Fruit fly (Drosophila melanogaster) whole organism, adult: Measurements from ENCODE around the gene CG11555.

Experiments
- CG11617 ChIP-seq: fragments of 200-800 bp; sonication (Bioruptor generic); optimal IDR thresholded peaks from 2 replicates; lab custom pipeline; 2017; ENCODE audit warnings: mild to moderate bottlenecking, missing biosample characterization, missing genetic modification reagents, missing genetic modification characterization
- CG1620 ChIP-seq: fragments of 200-800 bp; sonication (Bioruptor generic); optimal IDR thresholded peaks from 2 replicates; lab custom pipeline; 2016; ENCODE audit warnings: missing biosample characterization, missing genetic modification characterization
- CG7101 ChIP-seq: fragments of 200-800 bp; sonication (Bioruptor generic); optimal IDR thresholded peaks from 2 replicates; lab custom pipeline; 2018; ENCODE audit warnings: missing biosample characterization, mild to moderate bottlenecking, missing genetic modification characterization, moderate library complexity
- cic ChIP-seq: fragments of 200-800 bp; sonication (Bioruptor generic); optimal IDR thresholded peaks from 2 replicates; lab custom pipeline; 2017; ENCODE audit warnings: missing biosample characterization, mild to moderate bottlenecking, missing genetic modification characterization, moderate library complexity
- cnc ChIP-seq, 2 experiments: fragments of >200 bp; optimal IDR thresholded peaks; 2 replicates each; lab custom pipeline; 2017
- kay ChIP-seq: fragments of 200-800 bp; sonication (Bioruptor generic); peaks from one replicate; lab custom pipeline; 2016; ENCODE audit warnings: missing biosample characterization, missing genetic modification characterization, borderline replicate concordance

- TF ChIP-seq CG1620 (GFP tag; lab: Kevin White, UChicago) (no peak), kay (GFP tag; lab: Kevin White, UChicago) (no peak), CG11617 (GFP tag; lab: Kevin White, UChicago) (no peak), cic (GFP tag; lab: Kevin White, UChicago) (no peak), CG7101 (tag; lab: Kevin White, UChicago) (no peak), cnc (optimal IDR thresholded peaks at IDR 0.05; lab: Kevin White, UChicago) (no peak)
Measured at dm6 chr2L:278134-278533, 4.5 kb downstream of the CG11555 start, which contains the start of gene CG17078.
